Worm (Caenorhabditis elegans) whole organism, L2 larva: ENCODE measurements around the gene EGAP2.2.

Experiments
- crh-2 ChIP-seq: sonication (generic microtip); optimal IDR thresholded peaks from 2 replicates; lab custom pipeline; 2017; ENCODE audit warnings: missing biosample characterization, missing genetic modification characterization
- lin-11 ChIP-seq: fragments of 150-350 bp; sonication (generic microtip); optimal IDR thresholded peaks from 2 replicates; lab custom pipeline; 2014; ENCODE audit warnings: missing biosample characterization, missing genetic modification characterization, inconsistent platforms, mixed read lengths
- peb-1 ChIP-seq: fragments of 150-350 bp; optimal IDR thresholded peaks from 2 replicates; lab custom pipeline; 2014; ENCODE audit warnings: missing biosample characterization, missing genetic modification characterization
- sem-4 ChIP-seq: fragments of 150-350 bp; optimal IDR thresholded peaks from 2 replicates; lab custom pipeline; 2014; ENCODE audit warnings: missing biosample characterization, missing genetic modification reagents, missing genetic modification characterization
- ztf-11 ChIP-seq: sonication (generic microtip); optimal IDR thresholded peaks from 2 replicates; lab custom pipeline; 2017; ENCODE audit warnings: missing biosample characterization, missing genetic modification characterization

The EGAP2.2 gene

ce11 chrII:5277780-5278179 is 48.1 kb downstream of the EGAP2.2 start:
- no peak for TF ChIP-seq lin-11 (tag; lab: Kevin White, UChicago)
- no peak for TF ChIP-seq crh-2 (tag; lab: Kevin White, UChicago)
- TF ChIP-seq ztf-11 (tag; lab: Kevin White, UChicago), result no peak
- TF ChIP-seq sem-4, result no peak
- TF ChIP-seq peb-1 (tag; lab: Kevin White, UChicago), result no peak
- TF ChIP-seq, all 48 proteins: peak for 0
